Worm (Caenorhabditis elegans): Measurements from ENCODE around the gene srh-4.

Gene srh-4

DNA sequence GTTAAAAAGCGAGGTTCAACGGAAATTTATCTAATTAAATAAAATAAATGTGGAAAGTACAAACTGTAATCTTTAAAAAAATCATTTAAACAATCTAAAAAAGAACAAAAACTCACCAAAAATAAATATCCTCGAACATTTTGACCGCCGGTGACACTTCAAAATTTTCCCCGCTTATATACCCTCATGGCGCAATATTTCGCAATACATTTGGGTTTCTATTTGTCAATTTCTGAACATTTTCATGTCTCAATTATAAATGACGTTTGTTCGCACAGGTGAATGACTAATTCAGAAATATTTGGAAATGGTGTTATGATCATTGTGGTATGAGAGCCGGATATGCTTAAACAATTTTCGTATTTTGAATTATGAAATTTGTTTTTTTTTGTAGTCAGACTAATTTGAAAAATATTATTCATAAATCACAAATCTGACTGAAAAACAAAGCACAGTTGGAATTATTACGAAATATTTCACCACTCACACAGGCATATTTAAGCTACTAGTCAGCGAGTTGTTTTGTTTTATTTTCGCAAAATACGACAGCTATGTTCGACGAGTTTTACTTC lies 31.7 kb downstream of the srh-4 start, which contains the start of the genes C49G7.10 and irg-2:
C49G7.10 (minus strand) TSS at position 169 of the 572 bp plus-strand sequence.
irg-2 (plus strand) TSS at position 329 of the 572 bp plus-strand sequence.
- TF ChIP-seq ztf-22 (GFP tag; optimal IDR thresholded peaks at IDR 0.05) (no peak), lag-1 (GFP tag; IDR thresholded peaks at IDR 0.05) (no peak), hlh-12 (tag; optimal IDR thresholded peaks at IDR 0.05) (no peak), nfya-2 (GFP tag; IDR thresholded peaks at IDR 0.05) (no peak), lin-35 (GFP tag; optimal IDR thresholded peaks at IDR 0.05) (no peak), cebp-2 (GFP tag; IDR thresholded peaks at IDR 0.05) (peak; percentile 85; the same call in 1 of the 2 replicates), K11D2.4 (GFP tag; IDR thresholded peaks at IDR 0.05) (no peak), madf-3 (GFP tag; IDR thresholded peaks at IDR 0.05) (no peak), Y95B8A.8 (GFP tag; IDR thresholded peaks at IDR 0.05) (no peak), lsy-27 (tag; optimal IDR thresholded peaks at IDR 0.05; ENCODE audit: borderline replicate concordance, insufficient read depth) (no peak), chd-7 (tag; optimal IDR thresholded peaks at IDR 0.05) (no peak), athp-1 (tag; optimal IDR thresholded peaks at IDR 0.05) (no peak), dox-1 (GFP tag; IDR thresholded peaks at IDR 0.05) (no peak), lin-54 (GFP tag; optimal IDR thresholded peaks at IDR 0.05) (no peak), egl-44 (GFP tag; IDR thresholded peaks at IDR 0.05) (no peak), gei-17 (GFP tag; optimal IDR thresholded peaks at IDR 0.05) (no peak), Y56A3A.18 (GFP tag; IDR thresholded peaks at IDR 0.05) (no peak), ceh-79 (tag; optimal IDR thresholded peaks at IDR 0.05) (no peak), mcd-1 (GFP tag; IDR thresholded peaks at IDR 0.05) (no peak), nhr-27 (tag; optimal IDR thresholded peaks at IDR 0.05) (no peak), lsl-1 (GFP tag; optimal IDR thresholded peaks at IDR 0.05) (no peak), ets-4 (GFP tag; optimal IDR thresholded peaks at IDR 0.05) (no peak), him-1 (tag; optimal IDR thresholded peaks at IDR 0.05) (no peak), cebp-1 (GFP tag; IDR thresholded peaks at IDR 0.05) (peak; percentile 98), cebp-1 (tag; optimal IDR thresholded peaks at IDR 0.05) (peak; percentile 100), F49E8.2 (tag; optimal IDR thresholded peaks at IDR 0.05; ENCODE audit: insufficient read depth) (no peak), attf-5 (GFP tag; optimal IDR thresholded peaks at IDR 0.05) (peak; percentile 35), F22D6.2 (tag; optimal IDR thresholded peaks at IDR 0.05) (no peak), Y53F4B.3 (GFP tag; IDR thresholded peaks at IDR 0.05) (no peak), K12H6.12 (tag; optimal IDR thresholded peaks at IDR 0.05) (no peak), snpc-4 (GFP tag; optimal IDR thresholded peaks at IDR 0.05) (no peak), snpc-4 (tag; optimal IDR thresholded peaks at IDR 0.05) (no peak), lir-1 (GFP tag; conservative IDR thresholded peaks at IDR 0.05) (no peak), snpc-1.1 (tag; optimal IDR thresholded peaks at IDR 0.05; ENCODE audit: insufficient read depth) (no peak), nhr-80 (tag; optimal IDR thresholded peaks at IDR 0.05) (peak; percentile 30), F57C9.4 (tag; optimal IDR thresholded peaks at IDR 0.05) (no peak), F52B5.7 (tag; optimal IDR thresholded peaks at IDR 0.05) (no peak), attf-3 (GFP tag; conservative IDR thresholded peaks at IDR 0.05) (no peak), nhr-120 (GFP tag; IDR thresholded peaks at IDR 0.05) (no peak), nhr-90 (tag; optimal IDR thresholded peaks at IDR 0.05) (no peak), madf-10 (tag; optimal IDR thresholded peaks at IDR 0.05) (no peak), unc-62 (GFP tag; optimal IDR thresholded peaks at IDR 0.05) (peak; percentile 51), B0336.3 (GFP tag; IDR thresholded peaks at IDR 0.05) (no peak), tlf-1 (GFP tag; optimal IDR thresholded peaks at IDR 0.05) (no peak), B0035.1 (tag; optimal IDR thresholded peaks at IDR 0.05) (no peak), hrde-1 (tag; optimal IDR thresholded peaks at IDR 0.05; ENCODE audit: borderline replicate concordance) (no peak)

Data from whole organism, young adult.